Worm (Caenorhabditis elegans): ENCODE measurements around the gene gcy-31.

gcy-31 gene

DNA sequence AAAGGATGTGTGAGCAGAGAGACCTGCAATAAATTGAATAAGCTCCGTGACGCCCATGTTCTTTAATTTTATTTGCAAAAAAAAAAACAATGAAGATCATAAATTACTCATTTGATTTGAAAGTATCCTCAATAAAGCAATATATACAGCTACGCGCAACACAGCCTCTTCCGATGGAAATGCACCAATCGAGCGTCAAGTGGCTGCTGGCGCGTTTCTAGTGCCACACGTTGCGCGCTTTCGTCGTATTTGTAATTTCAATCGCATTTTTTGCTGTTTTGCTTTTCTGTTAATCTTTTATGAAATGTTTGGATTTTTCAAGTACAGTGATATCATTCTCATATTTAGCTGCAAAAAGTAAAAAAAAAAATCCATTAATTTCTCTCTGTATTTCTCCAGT lies 45.1 kb downstream of the gcy-31 start (continued):
- no peak for TF ChIP-seq ztf-4 (tag; optimal IDR thresholded peaks at IDR 0.05)
- peak; percentile 75 for TF ChIP-seq nhr-20 (tag; optimal IDR thresholded peaks at IDR 0.05)
- TF ChIP-seq snu-23 (GFP tag; optimal IDR thresholded peaks at IDR 0.05), result peak; percentile 81
- no peak for TF ChIP-seq nhr-77 (tag; optimal IDR thresholded peaks at IDR 0.05)
- no peak for TF ChIP-seq ceh-8 (GFP tag; optimal IDR thresholded peaks at IDR 0.05)
- TF ChIP-seq dpl-1 (GFP tag; optimal IDR thresholded peaks at IDR 0.05), result peak in 2 of 3 experiments; percentile 57 to 63
- no peak for TF ChIP-seq egl-13 (tag; optimal IDR thresholded peaks at IDR 0.05)
- no peak for TF ChIP-seq alr-1 (tag; optimal IDR thresholded peaks at IDR 0.05; ENCODE audit: borderline replicate concordance)
- no peak for TF ChIP-seq fos-1 (tag; optimal IDR thresholded peaks at IDR 0.05)
- TF ChIP-seq ama-1 (optimal IDR thresholded peaks at IDR 0.05), result no peak
- TF ChIP-seq nhr-237 (tag; optimal IDR thresholded peaks at IDR 0.05), result no peak
- TF ChIP-seq nhr-28 (tag; optimal IDR thresholded peaks at IDR 0.05), result no peak
- no peak for TF ChIP-seq jun-1 (tag; optimal IDR thresholded peaks at IDR 0.05)
- no peak for TF ChIP-seq nhr-84 (tag; optimal IDR thresholded peaks at IDR 0.05)
- TF ChIP-seq sox-4 (tag; optimal IDR thresholded peaks at IDR 0.05), result no peak
- no peak for TF ChIP-seq unc-130 (tag; optimal IDR thresholded peaks at IDR 0.05)
- no peak for TF ChIP-seq C04F5.9 (tag; optimal IDR thresholded peaks at IDR 0.05)
- no peak for TF ChIP-seq pax-3 (tag; optimal IDR thresholded peaks at IDR 0.05)
- peak; percentile 0 for TF ChIP-seq zip-4 (GFP tag; optimal IDR thresholded peaks at IDR 0.05)
- TF ChIP-seq pqm-1 (tag; optimal IDR thresholded peaks at IDR 0.05), result no peak
- TF ChIP-seq snpc-4 (tag; optimal IDR thresholded peaks at IDR 0.05), result peak; percentile 58
- TF ChIP-seq nhr-12 (tag; optimal IDR thresholded peaks at IDR 0.05), result no peak
- 0 out of 2 replicates have a peak, but pooled peaks have one; percentile 5 for TF ChIP-seq grh-1 (GFP tag; IDR thresholded peaks at IDR 0.05)
- peak; percentile 17 for TF ChIP-seq lin-39 (tag; optimal IDR thresholded peaks at IDR 0.05)
- no peak for TF ChIP-seq unc-62 (GFP tag; optimal IDR thresholded peaks at IDR 0.05)
- TF ChIP-seq fkh-4 (tag; optimal IDR thresholded peaks at IDR 0.05; ENCODE audit: borderline replicate concordance), result no peak
- no peak for TF ChIP-seq aha-1 (tag; optimal IDR thresholded peaks at IDR 0.05)
- TF ChIP-seq tbx-2 (tag; optimal IDR thresholded peaks at IDR 0.05), result peak; percentile 61
- peak; percentile 59 to 77 for TF ChIP-seq lin-35 (GFP tag; optimal IDR thresholded peaks at IDR 0.05)
- no peak for TF ChIP-seq Y116A8C.19 (tag; optimal IDR thresholded peaks at IDR 0.05; ENCODE audit: borderline replicate concordance)
- TF ChIP-seq mdl-1 (tag; optimal IDR thresholded peaks at IDR 0.05), result peak in 1 of 2 experiments; percentile 28
- peak; percentile 1 for TF ChIP-seq F16B12.6 (tag; optimal IDR thresholded peaks at IDR 0.05)
- no peak for TF ChIP-seq ceh-90 (tag; optimal IDR thresholded peaks at IDR 0.05)
- peak; percentile 22 for TF ChIP-seq nhr-76 (tag; optimal IDR thresholded peaks at IDR 0.05)
- TF ChIP-seq C34B4.2 (tag; optimal IDR thresholded peaks at IDR 0.05), result no peak
- TF ChIP-seq lsy-2 (tag; optimal IDR thresholded peaks at IDR 0.05), result peak; percentile 73 to 74
- peak; percentile 75 for TF ChIP-seq swsn-7 (tag; optimal IDR thresholded peaks at IDR 0.05)
- no peak for TF ChIP-seq mab-9 (GFP tag; IDR thresholded peaks at IDR 0.05)
- no peak for TF ChIP-seq zag-1 (tag; optimal IDR thresholded peaks at IDR 0.05)
- TF ChIP-seq unc-86 (tag; optimal IDR thresholded peaks at IDR 0.05), result peak; percentile 43
- no peak for TF ChIP-seq sup-37 (GFP tag; optimal IDR thresholded peaks at IDR 0.05)
- TF ChIP-seq fkh-10 (GFP tag; optimal IDR thresholded peaks at IDR 0.05), result no peak
- TF ChIP-seq nhr-19 (GFP tag; conservative IDR thresholded peaks at IDR 0.05), result peak; percentile 49
- TF ChIP-seq nhr-90 (tag; optimal IDR thresholded peaks at IDR 0.05; ENCODE audit: poor library complexity), result peak; percentile 73
- TF ChIP-seq skn-1 (tag; optimal IDR thresholded peaks at IDR 0.05), result peak; percentile 72
- TF ChIP-seq elt-2 (tag; optimal IDR thresholded peaks at IDR 0.05), result peak; percentile 0
- no peak for TF ChIP-seq ceh-88 (GFP tag; IDR thresholded peaks at IDR 0.05)
- no peak for TF ChIP-seq unc-98 (GFP tag; IDR thresholded peaks at IDR 0.05)
- no peak for TF ChIP-seq nhr-11 (tag; optimal IDR thresholded peaks at IDR 0.05)
- TF ChIP-seq efl-1 (optimal IDR thresholded peaks at IDR 0.05), result peak; percentile 6 to 41
- TF ChIP-seq efl-1 (GFP tag; optimal IDR thresholded peaks at IDR 0.05 in 1 of 2), result peak; percentile 54 to 86
- no peak for TF ChIP-seq ets-5 (GFP tag; IDR thresholded peaks at IDR 0.05)
- no peak for TF ChIP-seq hpl-2 (GFP tag; optimal IDR thresholded peaks at IDR 0.05)
